Worm (Caenorhabditis elegans): ENCODE measurements around the gene col-158.

The col-158 gene

DNA sequence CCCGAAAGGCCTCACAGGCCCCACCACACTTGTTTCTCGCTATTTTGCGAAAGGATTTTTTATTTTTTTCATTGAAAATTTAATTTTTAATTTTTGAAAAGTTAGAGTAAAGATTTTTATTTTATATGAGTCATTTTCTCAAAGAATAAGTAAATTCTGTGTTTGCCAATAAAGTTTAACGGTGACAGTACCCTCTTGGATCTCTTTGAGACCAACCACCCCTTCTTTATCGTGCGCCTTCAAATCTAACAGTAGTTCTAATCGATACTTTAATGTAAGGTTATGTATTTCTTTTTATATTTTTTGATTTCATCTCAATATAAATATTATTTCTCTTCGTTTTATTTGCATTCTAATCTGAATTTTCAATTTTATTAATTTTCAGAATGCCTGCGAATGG is 16.1 kb downstream of the col-158 start, which contains the start of gene hmp-1:
hmp-1 (plus strand) TSS at position 380 of the 400 bp plus-strand sequence.
- no peak for TF ChIP-seq pha-4 (tag; optimal IDR thresholded peaks at IDR 0.05)
- no peak for TF ChIP-seq nhr-232 (tag; optimal IDR thresholded peaks at IDR 0.05)
- no peak for TF ChIP-seq pros-1 (tag; optimal IDR thresholded peaks at IDR 0.05)
- TF ChIP-seq unc-55 (GFP tag; optimal IDR thresholded peaks at IDR 0.05), result no peak

DNA sequence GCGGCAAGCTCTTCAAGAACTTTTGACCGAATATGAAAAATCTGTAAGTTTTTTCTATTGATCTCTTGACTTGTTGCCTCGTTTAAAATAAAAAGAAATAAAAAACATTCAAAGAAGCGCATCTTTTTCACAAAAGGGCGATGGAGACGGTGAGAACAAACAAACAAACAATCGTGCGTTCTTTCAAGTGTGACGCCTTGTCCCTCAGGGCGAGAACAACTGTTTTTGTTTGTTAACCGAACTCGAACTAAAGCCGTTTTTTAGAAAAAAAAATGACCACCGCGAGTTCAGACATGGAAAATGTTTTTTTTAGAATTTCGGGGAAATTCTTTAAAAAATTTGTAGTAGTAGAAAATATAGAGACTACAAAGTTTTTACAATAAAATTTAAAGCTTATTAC is 17.6 kb downstream of the col-158 start:
- TF ChIP-seq rnt-1 (tag; optimal IDR thresholded peaks at IDR 0.05) (no peak), unc-55 (GFP tag; optimal IDR thresholded peaks at IDR 0.05) (no peak)

DNA sequence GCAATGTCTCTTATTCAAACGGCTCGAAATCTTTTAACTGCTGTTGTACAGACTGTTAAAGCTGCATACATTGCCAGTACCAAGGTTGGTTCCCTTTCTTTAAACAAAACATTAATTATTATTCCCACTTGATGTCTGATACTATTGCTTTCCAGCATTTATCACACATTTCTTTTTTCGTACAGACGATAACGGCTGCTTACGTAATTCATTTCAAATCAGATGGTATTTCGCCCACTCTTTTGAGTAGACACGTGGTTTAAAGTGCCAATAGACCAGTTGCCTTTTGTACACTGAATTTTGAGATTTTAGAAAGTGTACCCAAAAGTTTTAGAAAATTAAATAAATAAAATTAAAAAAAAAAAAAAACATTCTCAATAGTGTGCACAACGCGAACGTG is 20.0 kb downstream of the col-158 start:
- TF ChIP-seq fax-1 (tag; optimal IDR thresholded peaks at IDR 0.05), result no peak
- no peak for TF ChIP-seq T23F11.4 (GFP tag; optimal IDR thresholded peaks at IDR 0.05)
- TF ChIP-seq odd-2 (tag; optimal IDR thresholded peaks at IDR 0.05), result no peak
- TF ChIP-seq hlh-15 (tag; optimal IDR thresholded peaks at IDR 0.05), result no peak
- no peak for TF ChIP-seq tbx-7 (tag; optimal IDR thresholded peaks at IDR 0.05)
- TF ChIP-seq lin-11 (tag; optimal IDR thresholded peaks at IDR 0.05), result no peak
- no peak for TF ChIP-seq ets-4 (tag; optimal IDR thresholded peaks at IDR 0.05)
- TF ChIP-seq syd-9 (tag; optimal IDR thresholded peaks at IDR 0.05), result no peak
- no peak for TF ChIP-seq npax-4 (tag; optimal IDR thresholded peaks at IDR 0.05)
- no peak for TF ChIP-seq rnt-1 (tag; optimal IDR thresholded peaks at IDR 0.05)
- no peak for TF ChIP-seq ceh-19 (GFP tag; optimal IDR thresholded peaks at IDR 0.05)
- TF ChIP-seq dve-1 (tag; optimal IDR thresholded peaks at IDR 0.05), result no peak
- no peak for TF ChIP-seq madf-2 (tag; optimal IDR thresholded peaks at IDR 0.05)
- TF ChIP-seq zip-5 (tag; optimal IDR thresholded peaks at IDR 0.05), result no peak
- no peak for TF ChIP-seq fkh-6 (tag; optimal IDR thresholded peaks at IDR 0.05)
- no peak for TF ChIP-seq dmd-4 (tag; optimal IDR thresholded peaks at IDR 0.05; ENCODE audit: borderline replicate concordance)
- TF ChIP-seq pha-2 (tag; optimal IDR thresholded peaks at IDR 0.05), result no peak
- no peak for TF ChIP-seq ref-2 (tag; optimal IDR thresholded peaks at IDR 0.05)

DNA sequence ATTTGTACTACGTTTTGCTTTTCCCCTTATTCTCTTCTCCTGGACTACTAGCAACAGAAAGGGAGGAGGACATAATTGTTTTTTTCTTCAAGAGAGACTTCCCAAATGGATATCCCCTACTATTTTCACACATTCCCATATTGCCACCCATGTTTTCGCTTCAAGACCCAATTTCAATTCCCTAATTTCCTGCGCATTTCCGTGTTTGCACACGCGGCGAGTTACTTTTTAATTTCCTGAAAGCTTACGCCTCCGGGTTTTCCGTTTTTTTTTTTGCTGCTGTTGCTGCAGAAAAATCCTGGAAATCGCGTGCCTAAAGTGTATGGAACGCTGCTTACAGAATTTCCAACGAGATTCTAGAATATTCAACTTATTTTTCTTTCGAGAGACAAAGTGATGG is 22.9 kb downstream of the col-158 start:
- TF ChIP-seq tbx-2 (tag; optimal IDR thresholded peaks at IDR 0.05), result peak; percentile 34
- TF ChIP-seq Y22D7AL.16 (tag; optimal IDR thresholded peaks at IDR 0.05), result no peak
- peak; percentile 21 for TF ChIP-seq unc-42 (tag; optimal IDR thresholded peaks at IDR 0.05)
- TF ChIP-seq che-1 (tag; optimal IDR thresholded peaks at IDR 0.05), result peak; percentile 3
- TF ChIP-seq ttx-3 (tag; optimal IDR thresholded peaks at IDR 0.05), result peak; percentile 6
- TF ChIP-seq ets-4 (tag; optimal IDR thresholded peaks at IDR 0.05), result no peak
- TF ChIP-seq ceh-19 (GFP tag; optimal IDR thresholded peaks at IDR 0.05), result peak; percentile 29

DNA sequence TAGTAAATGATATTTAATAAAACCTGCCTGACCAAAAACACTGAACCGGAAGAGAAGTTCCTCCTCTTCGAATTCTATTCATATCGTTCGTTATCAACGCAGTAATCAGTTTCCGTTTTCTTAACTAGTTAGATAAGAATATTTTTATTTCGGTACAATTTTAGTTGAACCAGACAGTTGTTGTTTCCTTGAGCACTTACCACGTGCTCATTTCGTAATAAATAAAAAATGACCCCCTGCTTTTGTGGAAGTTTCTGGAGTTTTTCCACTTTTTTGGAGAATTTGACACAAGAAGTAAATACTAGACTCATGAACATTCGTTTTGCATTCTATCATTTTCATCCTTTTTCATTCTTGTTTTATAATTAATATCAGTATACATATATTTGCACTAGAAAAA is 24.3 kb downstream of the col-158 start:
- TF ChIP-seq ceh-45 (GFP tag; IDR thresholded peaks at IDR 0.05), result no peak
- no peak for TF ChIP-seq sox-4 (tag; optimal IDR thresholded peaks at IDR 0.05)
- peak; percentile 32 for TF ChIP-seq elt-2 (tag; optimal IDR thresholded peaks at IDR 0.05)

DNA sequence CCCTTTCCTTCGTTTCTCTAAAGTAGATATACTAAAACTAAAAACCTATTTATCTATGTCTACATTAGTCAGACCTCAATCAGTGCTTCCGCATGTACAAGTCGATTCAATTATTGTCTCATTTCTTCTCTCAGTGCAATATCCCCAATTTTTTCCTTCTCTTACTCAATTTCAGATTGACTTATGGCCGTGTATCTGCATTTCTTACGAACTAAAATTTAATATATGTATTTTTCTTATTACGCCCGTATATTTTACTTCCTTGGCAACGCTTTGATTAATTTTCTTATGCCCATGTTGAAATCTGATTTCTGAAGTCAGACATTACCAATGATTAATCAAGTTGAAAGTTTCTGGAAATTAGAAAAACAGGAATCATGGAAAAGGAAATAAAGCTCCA is 25.5 kb downstream of the col-158 start:
- TF ChIP-seq unc-42 (tag; optimal IDR thresholded peaks at IDR 0.05), result peak; percentile 93
- peak; percentile 98 for TF ChIP-seq ceh-14 (tag; optimal IDR thresholded peaks at IDR 0.05)
- TF ChIP-seq sox-2 (GFP tag; IDR thresholded peaks at IDR 0.05), result no peak

DNA sequence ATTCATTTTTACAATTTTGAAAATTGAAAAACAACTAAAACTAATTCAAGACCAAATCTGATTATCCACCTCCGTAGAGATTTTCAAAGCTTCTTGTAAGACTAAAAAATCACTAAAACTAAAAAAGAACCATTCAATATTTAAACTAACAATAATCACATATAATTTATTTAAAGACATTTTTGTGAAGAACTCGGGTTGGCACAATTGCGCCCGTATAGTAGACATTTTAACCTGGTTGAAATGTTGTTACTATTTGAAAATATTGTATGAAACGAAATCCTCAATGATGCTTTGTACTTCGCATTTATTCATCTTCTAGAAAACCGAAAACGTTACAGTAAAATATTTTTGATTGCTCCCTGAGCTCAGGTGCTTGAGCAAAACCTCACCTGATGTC is 26.6 kb downstream of the col-158 start:
- TF ChIP-seq tbx-2 (tag; optimal IDR thresholded peaks at IDR 0.05) (no peak), pag-3 (tag; optimal IDR thresholded peaks at IDR 0.05; ENCODE audit: borderline replicate concordance) (no peak), fkh-6 (tag; optimal IDR thresholded peaks at IDR 0.05) (no peak)

Data from whole organism, late embryonic.